Worm (Caenorhabditis elegans) whole organism, young adult: ENCODE results near the gene mfn-1.

Experiments
- B0019.2 ChIP-seq: fragments of 200-800 bp; sonication (Bioruptor generic); conservative IDR thresholded peaks from 2 replicates; pipeline ENCODE4 v1.3.6; 2022; ENCODE audit warnings: missing genetic modification reagents, missing genetic modification characterization, missing compliant biosample characterization
- B0261.1 ChIP-seq: sonication (generic microtip); optimal IDR thresholded peaks from 2 replicates; lab custom pipeline; 2016; ENCODE audit warnings: mild to moderate bottlenecking, missing genetic modification characterization, moderate library complexity, missing compliant biosample characterization
- C17E4.6 ChIP-seq: fragments of 200-800 bp; sonication (Bioruptor generic); IDR thresholded peaks from 2 replicates; pipeline ENCODE4 v1.3.6; 2022; ENCODE audit warnings: missing genetic modification reagents, missing genetic modification characterization, missing compliant biosample characterization
- D2030.7 ChIP-seq: fragments of 200-800 bp; sonication (Bioruptor generic); IDR thresholded peaks from 2 replicates; pipeline ENCODE4 v1.3.6; 2022; ENCODE audit warnings: missing genetic modification reagents, missing genetic modification characterization, missing compliant biosample characterization
- F23B12.7 ChIP-seq: sonication (generic microtip); optimal IDR thresholded peaks from 2 replicates; lab custom pipeline; 2017; ENCODE audit warnings: missing genetic modification characterization, mild to moderate bottlenecking, missing compliant biosample characterization, antibody characterized with exemption, moderate library complexity; ENCODE audit not compliant: insufficient read depth
- F39B2.1 ChIP-seq: fragments of 200-800 bp; sonication (Bioruptor generic); IDR thresholded peaks from 2 replicates; pipeline ENCODE4 v1.3.6; 2022; ENCODE audit warnings: missing genetic modification reagents, missing genetic modification characterization, missing compliant biosample characterization
- F57A8.1 ChIP-seq: fragments of 200-800 bp; sonication (Bioruptor generic); optimal IDR thresholded peaks from 2 replicates; lab custom pipeline; 2018; ENCODE audit warnings: mild to moderate bottlenecking, missing genetic modification characterization, moderate library complexity, missing compliant biosample characterization
- T07F8.4 ChIP-seq: sonication (generic microtip); optimal IDR thresholded peaks from 2 replicates; lab custom pipeline; 2016; ENCODE audit warnings: mild to moderate bottlenecking, missing genetic modification characterization, moderate library complexity, missing compliant biosample characterization
- T26A5.8 ChIP-seq: sonication (generic microtip); optimal IDR thresholded peaks from 2 replicates; lab custom pipeline; 2016; ENCODE audit warnings: missing genetic modification characterization, missing compliant biosample characterization
- Y67H2A.10 ChIP-seq: fragments of 200-800 bp; sonication (Bioruptor generic); conservative IDR thresholded peaks from 2 replicates; pipeline ENCODE4 v1.3.6; 2022; ENCODE audit warnings: missing genetic modification reagents, missing genetic modification characterization, missing compliant biosample characterization
- ZK185.1 ChIP-seq: sonication (generic microtip); optimal IDR thresholded peaks from 2 replicates; lab custom pipeline; 2016; ENCODE audit warnings: mild to moderate bottlenecking, missing genetic modification characterization, missing compliant biosample characterization; ENCODE audit not compliant: poor library complexity, severe bottlenecking
- atf-7 ChIP-seq: sonication (generic microtip); optimal IDR thresholded peaks from 2 replicates; lab custom pipeline; 2017; ENCODE audit warnings: mild to moderate bottlenecking, missing genetic modification characterization, missing compliant biosample characterization
- attf-5 ChIP-seq: fragments of 200-800 bp; sonication (Bioruptor generic); optimal IDR thresholded peaks from 2 replicates; lab custom pipeline; 2018; ENCODE audit warnings: mild to moderate bottlenecking, missing genetic modification characterization, missing compliant biosample characterization
- ccch-3 ChIP-seq: fragments of 200-800 bp; sonication (Bioruptor generic); optimal IDR thresholded peaks from 2 replicates; lab custom pipeline; 2018; ENCODE audit warnings: mild to moderate bottlenecking, missing genetic modification characterization, missing compliant biosample characterization
- cebp-2 ChIP-seq: fragments of 200-800 bp; sonication (Bioruptor generic); IDR thresholded peaks from 2 replicates; pipeline ENCODE4 v1.3.6; 2022; ENCODE audit warnings: missing genetic modification characterization, missing compliant biosample characterization
- ceh-40 ChIP-seq: fragments of 200-800 bp; sonication (Bioruptor generic); IDR thresholded peaks from 2 replicates; pipeline ENCODE4 v1.3.6; 2022; ENCODE audit warnings: missing genetic modification characterization, missing compliant biosample characterization
- ceh-58 ChIP-seq: fragments of 200-800 bp; sonication (Bioruptor generic); IDR thresholded peaks from 2 replicates; pipeline ENCODE4 v1.3.6; 2022; ENCODE audit warnings: missing genetic modification characterization, missing compliant biosample characterization
- ceh-91 ChIP-seq: fragments of 200-800 bp; sonication (Bioruptor generic); IDR thresholded peaks from 2 replicates; pipeline ENCODE4 v1.3.6; 2022; ENCODE audit warnings: missing genetic modification reagents, missing genetic modification characterization, missing compliant biosample characterization
- chd-7 ChIP-seq: sonication (generic microtip); optimal IDR thresholded peaks from 2 replicates; lab custom pipeline; 2016; ENCODE audit warnings: mild to moderate bottlenecking, missing genetic modification characterization, moderate library complexity, missing compliant biosample characterization
- die-1 ChIP-seq: sonication (generic microtip); optimal IDR thresholded peaks from 2 replicates; lab custom pipeline; 2016; ENCODE audit warnings: missing genotype, mild to moderate bottlenecking, missing genetic modification characterization, missing compliant biosample characterization
- egl-18 ChIP-seq: fragments of 200-800 bp; sonication (Bioruptor generic); IDR thresholded peaks from 2 replicates; pipeline ENCODE4 v1.3.6; 2022; ENCODE audit warnings: missing genetic modification reagents, missing genetic modification characterization, missing compliant biosample characterization
- ekl-4 ChIP-seq: fragments of 200-800 bp; sonication (Bioruptor generic); IDR thresholded peaks from 2 replicates; pipeline ENCODE4 v1.3.6; 2022; ENCODE audit warnings: missing genetic modification reagents, missing genetic modification characterization, missing compliant biosample characterization
- gei-17 ChIP-seq: fragments of 200-800 bp; sonication (Bioruptor generic); optimal IDR thresholded peaks from 2 replicates; lab custom pipeline; 2018; ENCODE audit warnings: mild to moderate bottlenecking, missing genetic modification characterization, missing compliant biosample characterization
- hlh-26 ChIP-seq: fragments of 200-800 bp; sonication (Bioruptor generic); conservative IDR thresholded peaks from 2 replicates; pipeline ENCODE4 v1.3.6; 2022; ENCODE audit warnings: missing genetic modification reagents, missing genetic modification characterization, missing compliant biosample characterization
- hsf-1 ChIP-seq: fragments of 200-800 bp; sonication (Bioruptor generic); IDR thresholded peaks from 2 replicates; pipeline ENCODE4 v1.3.6; 2022; ENCODE audit warnings: missing genetic modification reagents, missing genetic modification characterization, missing compliant biosample characterization
- let-526 ChIP-seq: fragments of 200-800 bp; sonication (Bioruptor generic); IDR thresholded peaks from 2 replicates; pipeline ENCODE4 v1.3.6; 2022; ENCODE audit warnings: missing genetic modification reagents, missing genetic modification characterization, missing compliant biosample characterization
- let-607 ChIP-seq, 2 experiments: fragments of 200-800 bp in 1 of 2; sonication (Bioruptor generic) in 1 of 2; sonication (generic microtip) in 1 of 2; optimal IDR thresholded peaks; 2 replicates each; lab custom pipeline; 2016 to 2018; ENCODE audit warnings: mild to moderate bottlenecking in 2 of 2, missing compliant biosample characterization in 2 of 2, missing genetic modification characterization in 2 of 2, moderate library complexity in 2 of 2, missing genotype in 1 of 2
- lin-35 ChIP-seq, 3 experiments: fragments of 150-350 bp in 2 of 3; sonication (generic microtip) in 1 of 3; optimal IDR thresholded peaks; 2 replicates each; lab custom pipeline; 2014 to 2018; ENCODE audit warnings: missing biosample characterization in 3 of 3, missing genetic modification characterization in 3 of 3, missing genetic modification reagents in 3 of 3
- lin-54 ChIP-seq: fragments of 200-800 bp; sonication (Bioruptor generic); optimal IDR thresholded peaks from 2 replicates; lab custom pipeline; 2018; ENCODE audit warnings: mild to moderate bottlenecking, missing genetic modification characterization, missing compliant biosample characterization
- lsy-27 ChIP-seq: sonication (generic microtip); optimal IDR thresholded peaks from 2 replicates; lab custom pipeline; 2017; ENCODE audit warnings: missing genetic modification characterization, mild to moderate bottlenecking, missing compliant biosample characterization, antibody characterized with exemption, missing genotype, borderline replicate concordance; ENCODE audit not compliant: insufficient read depth
- mes-4 ChIP-seq: sonication (generic microtip); optimal IDR thresholded peaks from 2 replicates; lab custom pipeline; 2016; ENCODE audit warnings: missing genotype, missing genetic modification characterization, missing compliant biosample characterization
- nfya-2 ChIP-seq: fragments of 200-800 bp; sonication (Bioruptor generic); IDR thresholded peaks from 2 replicates; pipeline ENCODE4 v1.3.6; 2022; ENCODE audit warnings: missing genetic modification reagents, missing genetic modification characterization, missing compliant biosample characterization
- nhr-120 ChIP-seq: fragments of 200-800 bp; sonication (Bioruptor generic); IDR thresholded peaks from 2 replicates; pipeline ENCODE4 v1.3.6; 2022; ENCODE audit warnings: missing genetic modification characterization, missing compliant biosample characterization
- nhr-179 ChIP-seq: sonication (generic microtip); optimal IDR thresholded peaks from 2 replicates; lab custom pipeline; 2016; ENCODE audit warnings: mild to moderate bottlenecking, missing genetic modification characterization, missing compliant biosample characterization
- nhr-80 ChIP-seq: sonication (generic microtip); optimal IDR thresholded peaks from 2 replicates; lab custom pipeline; 2016; ENCODE audit warnings: missing genetic modification characterization, missing compliant biosample characterization
- rcor-1 ChIP-seq: fragments of 200-800 bp; sonication (Bioruptor generic); IDR thresholded peaks from 2 replicates; pipeline ENCODE4 v1.3.6; 2022; ENCODE audit warnings: missing genetic modification reagents, missing genetic modification characterization, missing compliant biosample characterization
- rec-8 ChIP-seq, 2 experiments: sonication (generic microtip); optimal IDR thresholded peaks; 2 replicates each; lab custom pipeline; 2016; ENCODE audit warnings: mild to moderate bottlenecking in 2 of 2, missing genetic modification characterization in 2 of 2, missing genetic modification reagents in 2 of 2, missing genotype in 2 of 2, missing biosample characterization in 1 of 2, missing compliant biosample characterization in 1 of 2, moderate library complexity in 1 of 2
- snpc-3.4 ChIP-seq: sonication (generic microtip); optimal IDR thresholded peaks from 2 replicates; lab custom pipeline; 2017; ENCODE audit warnings: missing genetic modification characterization, mild to moderate bottlenecking, missing compliant biosample characterization, antibody characterized with exemption, moderate library complexity, missing genotype, missing genetic modification reagents
- snpc-4 ChIP-seq, 5 experiments: fragments of 150-350 bp in 1 of 5; sonication (generic microtip) in 4 of 5; optimal IDR thresholded peaks; 2 replicates each; lab custom pipeline; 2014 to 2018; ENCODE audit warnings: missing genetic modification characterization in 5 of 5, missing biosample characterization in 3 of 5, antibody characterized with exemption in 2 of 5, mild to moderate bottlenecking in 2 of 5, missing compliant biosample characterization in 2 of 5, missing genotype in 2 of 5, moderate library complexity in 2 of 5, missing genetic modification reagents in 1 of 5
- somi-1 ChIP-seq: fragments of 200-800 bp; sonication (Bioruptor generic); optimal IDR thresholded peaks from 2 replicates; lab custom pipeline; 2018; ENCODE audit warnings: mild to moderate bottlenecking, missing genetic modification characterization, missing compliant biosample characterization
- tbp1 ChIP-seq: fragments of 200-800 bp; sonication (Bioruptor generic); optimal IDR thresholded peaks from 2 replicates; lab custom pipeline; 2018; ENCODE audit warnings: mild to moderate bottlenecking, missing genetic modification characterization, missing compliant biosample characterization
- tbx-9 ChIP-seq: sonication (generic microtip); optimal IDR thresholded peaks from 2 replicates; lab custom pipeline; 2016; ENCODE audit warnings: borderline replicate concordance, missing genetic modification characterization, inconsistent platforms, missing compliant biosample characterization
- xnd-1 ChIP-seq: sonication (generic microtip); optimal IDR thresholded peaks from 2 replicates; lab custom pipeline; 2016; ENCODE audit warnings: missing genotype, missing genetic modification reagents, missing genetic modification characterization, missing compliant biosample characterization
- ztf-18 ChIP-seq: sonication (generic microtip); optimal IDR thresholded peaks from 2 replicates; lab custom pipeline; 2016; ENCODE audit warnings: missing genotype, mild to moderate bottlenecking, missing genetic modification characterization, missing compliant biosample characterization

mfn-1 gene

ce11 chrII:11463899-11464298 is 7.9 kb downstream of the mfn-1 start:
- TF ChIP-seq gei-17 (GFP tag; lab: Kevin White, UChicago), result no peak
- TF ChIP-seq ztf-18, result no peak
- no peak for TF ChIP-seq lin-54
- no peak for TF ChIP-seq let-607 (tag; optimal IDR thresholded peaks at IDR 0.05; lab: Kevin White, UChicago)
- no peak for TF ChIP-seq snpc-4 (GFP tag; optimal IDR thresholded peaks at IDR 0.05; lab: Kevin White, UChicago)
- no peak for TF ChIP-seq snpc-4 (tag; optimal IDR thresholded peaks at IDR 0.05; lab: Kevin White, UChicago)
- no peak for TF ChIP-seq ekl-4 (GFP tag; lab: Robert Waterston, UW)
- TF ChIP-seq rcor-1 (GFP tag; lab: Robert Waterston, UW), result no peak

- TF ChIP-seq nhr-80 (tag; lab: Kevin White, UChicago) (peak; percentile 55), somi-1 (GFP tag; lab: Kevin White, UChicago) (no peak)
- TF ChIP-seq, all 124 proteins: peak for 1
These were observed 11.9 kb downstream of the mfn-1 start for ce11 chrII:11459883-11460282.

- TF ChIP-seq hsf-1 (GFP tag; lab: Robert Waterston, UW), result peak; percentile 70; the same call in 1 of the 2 replicates
- no peak for TF ChIP-seq hlh-26 (GFP tag; lab: Robert Waterston, UW)
- peak; percentile 0 for TF ChIP-seq tbp1
- TF ChIP-seq xnd-1 (tag; lab: Kevin White, UChicago), result no peak
- TF ChIP-seq tbx-9 (tag; lab: Kevin White, UChicago), result no peak
- peak; percentile 68; the same call in 1 of the 2 replicates for TF ChIP-seq ekl-4 (GFP tag; lab: Robert Waterston, UW)
- TF ChIP-seq mes-4 (tag; lab: Kevin White, UChicago), result no peak
- no peak for TF ChIP-seq T07F8.4 (tag; lab: Kevin White, UChicago)
- no peak for TF ChIP-seq ceh-58 (GFP tag; lab: Robert Waterston, UW)
- TF ChIP-seq ceh-40 (GFP tag; lab: Robert Waterston, UW), result no peak
- no peak for TF ChIP-seq Y67H2A.10 (GFP tag; lab: Robert Waterston, UW)
- no peak for TF ChIP-seq F57A8.1
- no peak for TF ChIP-seq rec-8 (tag; optimal IDR thresholded peaks at IDR 0.05; lab: Kevin White, UChicago)
- TF ChIP-seq F39B2.1 (GFP tag; lab: Robert Waterston, UW), result no peak
- TF ChIP-seq B0261.1, result no peak
- no peak for TF ChIP-seq cebp-2 (GFP tag; lab: Robert Waterston, UW)
- no peak for TF ChIP-seq B0019.2
- no peak for TF ChIP-seq T26A5.8 (tag; lab: Kevin White, UChicago)
- TF ChIP-seq lsy-27 (tag; lab: Kevin White, UChicago), result no peak
- no peak for TF ChIP-seq ZK185.1 (tag; lab: Kevin White, UChicago)
- TF ChIP-seq snpc-3.4 (tag; lab: Kevin White, UChicago), result no peak
- no peak for TF ChIP-seq let-607 (tag; optimal IDR thresholded peaks at IDR 0.05; lab: Kevin White, UChicago)
- no peak for TF ChIP-seq nfya-2 (GFP tag; lab: Robert Waterston, UW)
- no peak for TF ChIP-seq C17E4.6 (GFP tag; lab: Robert Waterston, UW)
- TF ChIP-seq die-1 (tag; lab: Kevin White, UChicago), result no peak
- no peak for TF ChIP-seq chd-7 (tag; lab: Kevin White, UChicago)
- no peak for TF ChIP-seq ztf-18
- no peak for TF ChIP-seq D2030.7 (GFP tag; lab: Robert Waterston, UW)
- TF ChIP-seq F23B12.7, result no peak
- TF ChIP-seq lin-35 (GFP tag; optimal IDR thresholded peaks at IDR 0.05; lab: Kevin White, UChicago), result no peak
- no peak for TF ChIP-seq let-526 (GFP tag; lab: Robert Waterston, UW)
- TF ChIP-seq nhr-179 (tag; lab: Kevin White, UChicago), result no peak
- TF ChIP-seq ceh-91 (GFP tag; lab: Robert Waterston, UW), result no peak
- TF ChIP-seq egl-18 (GFP tag; lab: Robert Waterston, UW), result no peak
- no peak for TF ChIP-seq nhr-120 (GFP tag; lab: Robert Waterston, UW)
- no peak for TF ChIP-seq attf-5 (GFP tag; lab: Kevin White, UChicago)
- no peak for TF ChIP-seq ccch-3
- no peak for TF ChIP-seq atf-7 (tag; lab: Kevin White, UChicago)
- no peak for TF ChIP-seq somi-1 (GFP tag; lab: Kevin White, UChicago)
These were observed 16.1 kb downstream of the mfn-1 start for ce11 chrII:11455715-11456114.
